Worm (Caenorhabditis elegans): ENCODE measurements around the gene F39F10.5.
"Not testable (repeated sequence)": the region's sequence is repeated elsewhere in the genome, so short reads cannot be mapped to it uniquely, and the experiment has no call there.

Gene F39F10.5

DNA sequence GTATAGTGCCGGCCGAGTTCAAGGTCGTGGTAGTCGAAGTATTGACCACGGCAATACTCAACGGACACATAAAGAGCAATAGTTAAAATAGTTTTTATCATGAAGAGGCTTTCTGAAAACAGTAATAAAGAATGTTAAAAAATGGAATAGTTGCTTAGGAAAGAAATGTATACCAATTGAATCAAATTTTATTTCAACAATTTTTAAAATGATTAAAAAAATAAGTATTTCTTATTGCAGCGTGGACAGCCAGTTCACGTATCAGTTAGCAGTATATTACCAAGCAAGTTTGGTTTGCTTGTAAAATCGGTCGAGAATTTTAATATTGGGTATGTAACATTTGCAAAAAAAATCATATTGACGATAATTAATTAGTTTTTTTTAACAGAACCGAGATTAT, at the start of gene F39F10.5:
Gene F39F10.5 (minus strand): TSS at position 101 of the 400 bp plus-strand sequence.
- TF ChIP-seq ceh-13 (GFP tag; optimal IDR thresholded peaks at IDR 0.05); ama-1 (optimal IDR thresholded peaks at IDR 0.05); flt-1 (GFP tag; IDR thresholded peaks at IDR 0.05): not testable (repeated sequence)

ce11 chrX:16962640-16963039, 49.1 kb upstream of the F39F10.5 start:
- no peak for TF ChIP-seq ceh-13 (GFP tag; optimal IDR thresholded peaks at IDR 0.05)
- TF ChIP-seq F13C5.2 (tag; optimal IDR thresholded peaks at IDR 0.05), result no peak
- no peak for TF ChIP-seq hmg-4 (GFP tag; optimal IDR thresholded peaks at IDR 0.05)
- no peak for TF ChIP-seq tbx-37 (GFP tag; conservative IDR thresholded peaks at IDR 0.05)
- TF ChIP-seq tra-4 (tag; optimal IDR thresholded peaks at IDR 0.05), result no peak
- TF ChIP-seq ets-7 (tag; optimal IDR thresholded peaks at IDR 0.05), result no peak
- TF ChIP-seq scrt-1 (GFP tag; IDR thresholded peaks at IDR 0.05), result no peak
- TF ChIP-seq pes-1 (GFP tag; IDR thresholded peaks at IDR 0.05), result no peak
- no peak for TF ChIP-seq B0310.2 (tag; optimal IDR thresholded peaks at IDR 0.05)
- TF ChIP-seq flt-1 (GFP tag; IDR thresholded peaks at IDR 0.05), result no peak

DNA sequence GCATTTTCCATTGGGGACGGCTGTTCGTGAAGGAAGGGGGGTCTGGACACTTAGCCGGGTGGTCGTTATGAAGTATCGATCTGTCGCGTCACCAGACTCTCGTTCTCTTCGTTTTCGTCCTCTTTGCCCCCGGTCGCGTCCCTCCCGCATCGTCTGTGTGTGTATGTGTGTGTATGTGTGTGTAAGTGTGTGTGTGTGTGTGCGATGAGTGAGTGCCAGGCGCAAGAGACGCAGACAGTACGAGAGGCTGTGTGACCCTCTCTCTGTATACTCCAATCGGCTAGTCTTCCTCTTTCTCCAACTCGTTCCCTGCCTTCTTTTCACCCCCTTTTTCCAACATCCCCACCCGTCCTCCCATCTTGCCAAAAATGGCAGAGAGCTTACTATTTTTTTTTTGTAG, 47.8 kb upstream of the F39F10.5 start:
- 0 out of 2 replicates have a peak, but pooled peaks have one; percentile 53 for TF ChIP-seq scrt-1 (GFP tag; IDR thresholded peaks at IDR 0.05)
- TF ChIP-seq pes-1 (GFP tag; IDR thresholded peaks at IDR 0.05), result peak; percentile 12; the same call in 1 of the 2 replicates
- peak; percentile 38 for TF ChIP-seq B0310.2 (tag; optimal IDR thresholded peaks at IDR 0.05)
- TF ChIP-seq hmg-4 (GFP tag; optimal IDR thresholded peaks at IDR 0.05), result peak; percentile 89
- TF ChIP-seq ets-7 (tag; optimal IDR thresholded peaks at IDR 0.05), result peak; percentile 32
- no peak for TF ChIP-seq tbx-11 (GFP tag; IDR thresholded peaks at IDR 0.05)
- TF ChIP-seq hnd-1 (tag; optimal IDR thresholded peaks at IDR 0.05), result no peak
- TF ChIP-seq ceh-13 (GFP tag; optimal IDR thresholded peaks at IDR 0.05), result no peak
- TF ChIP-seq flt-1 (GFP tag; IDR thresholded peaks at IDR 0.05), result peak; percentile 28; the same call in 1 of the 2 replicates
- 0 out of 2 replicates have a peak, but pooled peaks have one; percentile 38 for TF ChIP-seq sea-1 (GFP tag; conservative IDR thresholded peaks at IDR 0.05)
- TF ChIP-seq F13C5.2 (tag; optimal IDR thresholded peaks at IDR 0.05), result peak; percentile 80
- no peak for TF ChIP-seq tbx-37 (GFP tag; conservative IDR thresholded peaks at IDR 0.05)
- no peak for TF ChIP-seq hmbx-1 (tag; optimal IDR thresholded peaks at IDR 0.05)
- TF ChIP-seq ceh-36 (tag; optimal IDR thresholded peaks at IDR 0.05), result no peak
- no peak for TF ChIP-seq ama-1 (optimal IDR thresholded peaks at IDR 0.05)
- TF ChIP-seq tra-4 (tag; optimal IDR thresholded peaks at IDR 0.05), result no peak
- TF ChIP-seq aly-1 (tag; optimal IDR thresholded peaks at IDR 0.05), result peak; percentile 54

DNA sequence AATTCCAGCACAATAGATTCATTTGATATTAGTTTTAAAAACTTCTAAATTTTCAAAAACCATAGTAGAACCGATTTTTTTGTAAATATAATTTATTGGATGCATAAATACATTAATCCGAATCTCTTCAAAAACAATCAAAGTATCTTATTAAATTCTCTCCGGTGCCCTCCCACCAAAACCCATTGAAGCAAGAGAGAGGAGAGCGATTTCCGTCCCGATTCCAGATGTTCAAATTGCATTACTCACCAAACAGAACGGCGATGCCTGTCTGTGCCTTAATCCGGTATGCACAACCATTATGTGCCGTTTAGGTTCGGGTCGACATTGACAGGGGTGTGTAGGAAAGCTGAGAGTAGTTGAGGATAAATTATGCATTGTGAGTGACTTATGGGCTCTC, 46.8 kb upstream of the F39F10.5 start:
- TF ChIP-seq aly-1 (tag; optimal IDR thresholded peaks at IDR 0.05) (no peak), ama-1 (optimal IDR thresholded peaks at IDR 0.05) (no peak), ets-7 (tag; optimal IDR thresholded peaks at IDR 0.05) (no peak), tra-4 (tag; optimal IDR thresholded peaks at IDR 0.05) (no peak), F13C5.2 (tag; optimal IDR thresholded peaks at IDR 0.05) (no peak), hnd-1 (tag; optimal IDR thresholded peaks at IDR 0.05) (no peak), pes-1 (GFP tag; IDR thresholded peaks at IDR 0.05) (no peak), flt-1 (GFP tag; IDR thresholded peaks at IDR 0.05) (no peak)

ce11 chrX:16958015-16958414, 44.4 kb upstream of the F39F10.5 start:
- no peak for TF ChIP-seq scrt-1 (GFP tag; IDR thresholded peaks at IDR 0.05)
- TF ChIP-seq F13C5.2 (tag; optimal IDR thresholded peaks at IDR 0.05), result no peak
- no peak for TF ChIP-seq hmg-4 (GFP tag; optimal IDR thresholded peaks at IDR 0.05)
- TF ChIP-seq hmbx-1 (tag; optimal IDR thresholded peaks at IDR 0.05), result no peak
- no peak for TF ChIP-seq ceh-36 (tag; optimal IDR thresholded peaks at IDR 0.05)
- no peak for TF ChIP-seq flt-1 (GFP tag; IDR thresholded peaks at IDR 0.05)
- no peak for TF ChIP-seq B0310.2 (tag; optimal IDR thresholded peaks at IDR 0.05)
- no peak for TF ChIP-seq ceh-13 (GFP tag; optimal IDR thresholded peaks at IDR 0.05)
- no peak for TF ChIP-seq ets-7 (tag; optimal IDR thresholded peaks at IDR 0.05)
- no peak for TF ChIP-seq pes-1 (GFP tag; IDR thresholded peaks at IDR 0.05)
- no peak for TF ChIP-seq aly-1 (tag; optimal IDR thresholded peaks at IDR 0.05)
- no peak for TF ChIP-seq tbx-11 (GFP tag; IDR thresholded peaks at IDR 0.05)

ce11 chrX:16952859-16953258, 39.3 kb upstream of the F39F10.5 start, which contains the start of gene F52G3.8:
Gene F52G3.8, minus strand, starts transcription at chrX:16952959.
- TF ChIP-seq scrt-1 (GFP tag; IDR thresholded peaks at IDR 0.05) (no peak), ets-7 (tag; optimal IDR thresholded peaks at IDR 0.05) (no peak), pes-1 (GFP tag; IDR thresholded peaks at IDR 0.05) (no peak), tbx-37 (GFP tag; conservative IDR thresholded peaks at IDR 0.05) (no peak), sea-1 (GFP tag; conservative IDR thresholded peaks at IDR 0.05) (no peak), ceh-36 (tag; optimal IDR thresholded peaks at IDR 0.05) (no peak), ceh-13 (GFP tag; optimal IDR thresholded peaks at IDR 0.05) (no peak), tra-4 (tag; optimal IDR thresholded peaks at IDR 0.05) (no peak), ama-1 (optimal IDR thresholded peaks at IDR 0.05) (no peak), hmbx-1 (tag; optimal IDR thresholded peaks at IDR 0.05) (no peak), flt-1 (GFP tag; IDR thresholded peaks at IDR 0.05) (no peak), B0310.2 (tag; optimal IDR thresholded peaks at IDR 0.05) (no peak), hmg-4 (GFP tag; optimal IDR thresholded peaks at IDR 0.05) (no peak), tbx-11 (GFP tag; IDR thresholded peaks at IDR 0.05) (no peak), aly-1 (tag; optimal IDR thresholded peaks at IDR 0.05) (no peak), hnd-1 (tag; optimal IDR thresholded peaks at IDR 0.05) (no peak), F13C5.2 (tag; optimal IDR thresholded peaks at IDR 0.05) (no peak)

DNA sequence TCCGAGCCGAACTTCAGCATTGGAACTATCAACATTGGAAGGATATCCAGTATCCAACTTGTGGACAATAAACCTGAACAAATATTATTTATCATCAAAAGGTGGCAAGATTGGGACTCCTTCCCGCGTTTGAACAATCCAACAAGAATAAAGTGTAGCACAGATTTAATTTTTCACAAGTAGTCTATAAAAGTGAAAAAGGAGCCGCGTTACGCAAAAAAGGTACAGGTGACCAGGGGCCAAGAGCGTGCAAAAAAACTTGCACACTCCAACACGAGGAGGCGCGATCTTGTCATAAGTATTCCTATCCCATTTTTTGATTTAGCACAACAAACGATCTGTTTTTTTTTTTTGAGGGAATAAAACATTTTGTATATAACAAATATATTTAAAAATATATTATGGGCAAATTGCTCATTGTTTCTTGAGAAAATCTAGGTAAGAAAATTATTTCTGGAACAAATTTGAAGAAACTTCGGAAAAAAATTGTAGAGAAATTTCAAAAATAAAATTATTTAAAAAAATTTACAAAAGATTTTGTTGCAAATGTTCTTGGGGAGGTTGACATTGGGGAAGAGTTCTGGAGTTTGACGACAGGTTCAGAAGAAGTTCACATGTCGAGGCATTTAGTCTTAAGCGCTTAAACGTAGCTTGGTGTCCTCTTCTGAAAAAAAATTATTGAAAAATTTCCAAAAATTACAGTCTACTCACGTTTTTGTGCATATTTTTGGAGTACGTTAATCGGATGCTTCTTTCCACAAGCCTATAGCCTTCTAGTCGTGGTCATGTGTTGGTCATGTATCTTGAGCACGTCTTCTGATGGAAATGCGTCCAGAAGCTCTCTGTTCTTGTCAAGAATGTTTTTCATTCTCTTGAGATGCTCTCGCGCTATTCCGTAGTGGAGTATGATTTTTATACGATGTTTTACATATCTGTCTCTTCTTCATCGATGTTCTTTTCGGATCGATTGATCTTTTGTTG, 30.7 kb upstream of the F39F10.5 start:
- TF ChIP-seq ceh-13 (GFP tag; optimal IDR thresholded peaks at IDR 0.05) (no peak), pes-1 (GFP tag; IDR thresholded peaks at IDR 0.05) (peak; percentile 74), ama-1 (optimal IDR thresholded peaks at IDR 0.05) (no peak), hnd-1 (tag; optimal IDR thresholded peaks at IDR 0.05) (peak; percentile 17), hmbx-1 (tag; optimal IDR thresholded peaks at IDR 0.05) (peak; percentile 43), sea-1 (GFP tag; conservative IDR thresholded peaks at IDR 0.05) (0 out of 2 replicates have a peak, but pooled peaks have one; percentile 23), B0310.2 (tag; optimal IDR thresholded peaks at IDR 0.05) (peak; percentile 17), tra-4 (tag; optimal IDR thresholded peaks at IDR 0.05) (no peak), ets-7 (tag; optimal IDR thresholded peaks at IDR 0.05) (no peak), F13C5.2 (tag; optimal IDR thresholded peaks at IDR 0.05) (no peak)
